Worm (Caenorhabditis elegans): Measurements from ENCODE around the gene Y22D7AR.3.

ce11 chrIII:1665799-1666308, at the start of gene Y22D7AR.3:
- no peak for TF ChIP-seq ref-1 (GFP tag; conservative IDR thresholded peaks at IDR 0.05)
- no peak for TF ChIP-seq med-1 (GFP tag; optimal IDR thresholded peaks at IDR 0.05; ENCODE audit: insufficient read depth)
- TF ChIP-seq ztf-29 (GFP tag; IDR thresholded peaks at IDR 0.05): no peak
- no peak for TF ChIP-seq ztf-23 (GFP tag; IDR thresholded peaks at IDR 0.05)
- TF ChIP-seq cog-1 (tag; optimal IDR thresholded peaks at IDR 0.05): no peak
- no peak for TF ChIP-seq tab-1 (GFP tag; IDR thresholded peaks at IDR 0.05)
- no peak for TF ChIP-seq klf-2 (GFP tag; conservative IDR thresholded peaks at IDR 0.05)
